Worm (Caenorhabditis elegans) whole organism, mixed stage, embryonic: ENCODE measurements around the gene srw-59.

ENCODE experiments used
- bed-3 ChIP-seq: fragments of 200-800 bp; sonication (Bioruptor generic); optimal IDR thresholded peaks from 3 replicates; lab custom pipeline; 2018; ENCODE audit warnings: mild to moderate bottlenecking, missing genetic modification characterization, moderate library complexity, missing compliant biosample characterization
- drap-1 ChIP-seq: fragments of 200-800 bp; sonication (Bioruptor generic); optimal IDR thresholded peaks from 3 replicates; lab custom pipeline; 2018; ENCODE audit warnings: mild to moderate bottlenecking, missing genetic modification characterization, missing compliant biosample characterization
- lsy-2 ChIP-seq: fragments of 150-350 bp; optimal IDR thresholded peaks from 2 replicates; lab custom pipeline; 2014; ENCODE audit warnings: missing biosample characterization, missing genetic modification characterization
- mep-1 ChIP-seq: fragments of 150-350 bp; optimal IDR thresholded peaks from 2 replicates; lab custom pipeline; 2017; ENCODE audit warnings: missing biosample characterization, missing genetic modification reagents, missing genetic modification characterization, inconsistent platforms
- nhr-237 ChIP-seq: fragments of 150-350 bp; optimal IDR thresholded peaks from 2 replicates; lab custom pipeline; 2014; ENCODE audit warnings: missing biosample characterization, missing genetic modification characterization
- unc-120 ChIP-seq: sonication (generic microtip); optimal IDR thresholded peaks from 2 replicates; lab custom pipeline; 2017; ENCODE audit warnings: missing genetic modification characterization, missing compliant biosample characterization; ENCODE audit not compliant: poor library complexity, severe bottlenecking

- TF ChIP-seq mep-1 = no peak
- TF ChIP-seq nhr-237 (tag; lab: Kevin White, UChicago) = no peak
- TF ChIP-seq unc-120 = no peak
- no peak for TF ChIP-seq drap-1
- no peak for TF ChIP-seq lsy-2 (tag; lab: Kevin White, UChicago)
- no peak for TF ChIP-seq bed-3 (GFP tag; lab: Kevin White, UChicago)
Observed at ce11 chrV:15975845-15976244, 25.0 kb upstream of the srw-59 start, which contains the start of gene clec-232.
